Worm (Caenorhabditis elegans) whole organism, L1 larva: ENCODE results near the gene tbcb-1.

Source experiments
- aha-1 ChIP-seq: fragments of 150-350 bp; optimal IDR thresholded peaks from 2 replicates; lab custom pipeline; 2014; ENCODE audit warnings: missing biosample characterization, missing genetic modification characterization
- ama-1 ChIP-seq: fragments of 150-350 bp; optimal IDR thresholded peaks from 2 replicates; lab custom pipeline; 2014
- blmp-1 ChIP-seq: fragments of 150-350 bp; optimal IDR thresholded peaks from 2 replicates; lab custom pipeline; 2014; ENCODE audit warnings: missing biosample characterization, missing genetic modification characterization
- ceh-8 ChIP-seq: fragments of 200-800 bp; sonication (Bioruptor generic); optimal IDR thresholded peaks from 2 replicates; lab custom pipeline; 2018; ENCODE audit warnings: mild to moderate bottlenecking, missing genetic modification characterization, moderate library complexity, missing compliant biosample characterization
- ceh-82 ChIP-seq, 3 experiments: fragments of 150-350 bp in 1 of 3; sonication (generic microtip) in 2 of 3; optimal IDR thresholded peaks; 2 replicates each; lab custom pipeline; 2014 to 2017; ENCODE audit warnings: missing biosample characterization in 3 of 3, missing genetic modification characterization in 3 of 3
- efl-1 ChIP-seq, 4 experiments: fragments of 150-350 bp; optimal IDR thresholded peaks in 3 of 4; peaks in 1 of 4; 1 replicate in 1 of 4; 2 replicates in 3 of 4; lab custom pipeline; 2014; ENCODE audit warnings: missing biosample characterization in 2 of 4, missing genetic modification characterization in 2 of 4, missing genetic modification reagents in 2 of 4
- efl-3 ChIP-seq: fragments of 200-800 bp; sonication (Bioruptor generic); optimal IDR thresholded peaks from 2 replicates; lab custom pipeline; 2018; ENCODE audit warnings: mild to moderate bottlenecking, missing genetic modification characterization, missing compliant biosample characterization
- egl-27 ChIP-seq, 2 experiments: fragments of 150-350 bp in 1 of 2; sonication (generic microtip); optimal IDR thresholded peaks; 3 replicates each; lab custom pipeline; 2017 to 2018; ENCODE audit warnings: missing biosample characterization in 2 of 2, missing genetic modification characterization in 2 of 2, missing genetic modification reagents in 2 of 2
- elt-3 ChIP-seq, 6 experiments: fragments of 150-350 bp in 1 of 6; sonication (generic microtip); optimal IDR thresholded peaks; 2 replicates each; lab custom pipeline; 2017 to 2018; ENCODE audit warnings: missing biosample characterization in 6 of 6, missing genetic modification characterization in 6 of 6, inconsistent platforms in 1 of 6
- fos-1 ChIP-seq: fragments of 150-350 bp; optimal IDR thresholded peaks from 2 replicates; lab custom pipeline; 2014; ENCODE audit warnings: missing biosample characterization, missing genetic modification characterization
- hpl-2 ChIP-seq: fragments of 150-350 bp; optimal IDR thresholded peaks from 2 replicates; lab custom pipeline; 2014; ENCODE audit warnings: missing biosample characterization, missing genetic modification reagents, missing genetic modification characterization
- irx-1 ChIP-seq: sonication (generic microtip); optimal IDR thresholded peaks from 2 replicates; lab custom pipeline; 2016; ENCODE audit warnings: missing genetic modification characterization, missing compliant biosample characterization
- isw-1 ChIP-seq: fragments of 200-800 bp; sonication (Bioruptor generic); IDR thresholded peaks from 2 replicates; pipeline ENCODE4 v1.3.6; 2022; ENCODE audit warnings: missing genetic modification characterization, missing compliant biosample characterization
- jun-1 ChIP-seq: fragments of 150-350 bp; optimal IDR thresholded peaks from 2 replicates; lab custom pipeline; 2014; ENCODE audit warnings: missing biosample characterization, missing genetic modification reagents, missing genetic modification characterization
- lin-13 ChIP-seq: fragments of 150-350 bp; optimal IDR thresholded peaks from 2 replicates; lab custom pipeline; 2014; ENCODE audit warnings: missing biosample characterization, missing genetic modification reagents, missing genetic modification characterization
- lin-15B ChIP-seq: fragments of 150-350 bp; sonication (generic microtip); optimal IDR thresholded peaks from 3 replicates; lab custom pipeline; 2014; ENCODE audit warnings: missing biosample characterization, missing genetic modification characterization
- lin-35 ChIP-seq, 2 experiments: fragments of 150-350 bp; optimal IDR thresholded peaks; 2 replicates each; lab custom pipeline; 2014; ENCODE audit warnings: missing biosample characterization in 2 of 2, missing genetic modification characterization in 2 of 2, missing genetic modification reagents in 2 of 2
- lir-3 ChIP-seq: sonication (generic microtip); optimal IDR thresholded peaks from 2 replicates; lab custom pipeline; 2016; ENCODE audit warnings: mild to moderate bottlenecking, missing genetic modification characterization, moderate library complexity, missing compliant biosample characterization; ENCODE audit not compliant: poor library complexity
- mab-9 ChIP-seq: fragments of 200-800 bp; sonication (Bioruptor generic); IDR thresholded peaks from 2 replicates; pipeline ENCODE4 v1.3.6; 2022; ENCODE audit warnings: missing genetic modification reagents, missing genetic modification characterization, missing compliant biosample characterization
- mdl-1 ChIP-seq, 2 experiments: fragments of 150-350 bp; optimal IDR thresholded peaks; 2 replicates each; lab custom pipeline; 2014 to 2017; ENCODE audit warnings: missing biosample characterization in 2 of 2, missing genetic modification characterization in 2 of 2, inconsistent platforms in 1 of 2
- mep-1 ChIP-seq: fragments of 150-350 bp; optimal IDR thresholded peaks from 2 replicates; lab custom pipeline; 2014; ENCODE audit warnings: missing biosample characterization, missing genetic modification characterization
- nhr-12 ChIP-seq: sonication (generic microtip); optimal IDR thresholded peaks from 2 replicates; lab custom pipeline; 2017; ENCODE audit warnings: missing biosample characterization, missing genetic modification characterization
- nhr-19 ChIP-seq: fragments of 200-800 bp; sonication (Bioruptor generic); conservative IDR thresholded peaks from 2 replicates; pipeline ENCODE4 v1.3.6; 2022; ENCODE audit warnings: missing genetic modification characterization, missing compliant biosample characterization
- nhr-20 ChIP-seq: sonication (generic microtip); optimal IDR thresholded peaks from 2 replicates; lab custom pipeline; 2016; ENCODE audit warnings: mild to moderate bottlenecking, missing genetic modification characterization, missing compliant biosample characterization
- nhr-28 ChIP-seq: fragments of 150-350 bp; optimal IDR thresholded peaks from 2 replicates; lab custom pipeline; 2014; ENCODE audit warnings: missing biosample characterization, missing genetic modification characterization
- nhr-47 ChIP-seq: sonication (generic microtip); optimal IDR thresholded peaks from 2 replicates; lab custom pipeline; 2016; ENCODE audit warnings: mild to moderate bottlenecking, missing genetic modification characterization, moderate library complexity, missing compliant biosample characterization
- nhr-71 ChIP-seq: sonication (generic microtip); optimal IDR thresholded peaks from 2 replicates; lab custom pipeline; 2016; ENCODE audit warnings: mild to moderate bottlenecking, missing genetic modification characterization, moderate library complexity, missing compliant biosample characterization
- nhr-76 ChIP-seq: sonication (generic microtip); optimal IDR thresholded peaks from 2 replicates; lab custom pipeline; 2017; ENCODE audit warnings: missing biosample characterization, missing genetic modification characterization
- nhr-85 ChIP-seq: sonication (generic microtip); peaks from one replicate; lab custom pipeline; 2016; ENCODE audit warnings: missing genetic modification characterization, inconsistent platforms, missing compliant biosample characterization
- nhr-90 ChIP-seq: sonication (generic microtip); optimal IDR thresholded peaks from 2 replicates; lab custom pipeline; 2016; ENCODE audit warnings: mild to moderate bottlenecking, missing genetic modification characterization, missing compliant biosample characterization; ENCODE audit not compliant: poor library complexity
- pqm-1 ChIP-seq: sonication (generic microtip); optimal IDR thresholded peaks from 3 replicates; lab custom pipeline; 2017; ENCODE audit warnings: missing biosample characterization, missing genetic modification characterization
- skn-1 ChIP-seq: fragments of 150-350 bp; optimal IDR thresholded peaks from 2 replicates; lab custom pipeline; 2014; ENCODE audit warnings: missing biosample characterization, missing genetic modification characterization
- snu-23 ChIP-seq: sonication (generic microtip); optimal IDR thresholded peaks from 2 replicates; lab custom pipeline; 2016; ENCODE audit warnings: missing genetic modification characterization, missing compliant biosample characterization
- sup-37 ChIP-seq: fragments of 200-800 bp; sonication (Bioruptor generic); optimal IDR thresholded peaks from 2 replicates; lab custom pipeline; 2018; ENCODE audit warnings: mild to moderate bottlenecking, missing genetic modification characterization, missing compliant biosample characterization
- swsn-7 ChIP-seq: sonication (generic microtip); optimal IDR thresholded peaks from 2 replicates; lab custom pipeline; 2016; ENCODE audit warnings: missing genetic modification characterization, missing compliant biosample characterization
- tbx-2 ChIP-seq: sonication (generic microtip); optimal IDR thresholded peaks from 2 replicates; lab custom pipeline; 2016; ENCODE audit warnings: missing genetic modification characterization, missing compliant biosample characterization
- vab-15 ChIP-seq: sonication (generic microtip); optimal IDR thresholded peaks from 2 replicates; lab custom pipeline; 2017; ENCODE audit warnings: missing genotype, mild to moderate bottlenecking, missing genetic modification characterization, missing compliant biosample characterization
- zag-1 ChIP-seq: fragments of 150-350 bp; optimal IDR thresholded peaks from 2 replicates; lab custom pipeline; 2014; ENCODE audit warnings: missing biosample characterization, missing genetic modification characterization

tbcb-1 gene

DNA sequence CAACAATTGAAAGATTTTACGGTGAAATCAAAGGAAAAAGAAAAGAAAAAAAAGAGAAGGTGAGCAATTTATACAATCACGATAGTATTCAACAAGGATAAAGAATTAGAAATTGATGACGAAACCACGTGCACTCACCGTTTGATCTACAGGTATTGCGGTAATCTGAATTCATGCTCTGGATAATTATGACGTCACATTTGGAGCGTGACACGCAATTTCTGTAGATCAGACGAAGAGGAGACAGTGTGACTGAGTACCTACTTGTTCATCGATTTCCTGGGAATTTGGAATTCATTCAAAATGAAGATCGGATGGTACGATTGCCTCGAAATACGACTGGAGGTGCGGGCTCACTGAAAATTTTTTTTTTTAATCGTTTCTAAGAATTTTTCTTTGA lies 6.4 kb downstream of the tbcb-1 start:
- TF ChIP-seq nhr-12 (tag; lab: Kevin White, UChicago) (no peak), sup-37 (no peak), pqm-1 (no peak), snu-23 (GFP tag; lab: Kevin White, UChicago) (no peak), aha-1 (tag; lab: Kevin White, UChicago) (no peak), nhr-76 (tag; lab: Kevin White, UChicago) (no peak), ama-1 (lab: Kevin White, UChicago) (no peak), nhr-28 (tag; lab: Kevin White, UChicago) (no peak), swsn-7 (tag; lab: Kevin White, UChicago) (no peak), lin-13 (GFP tag; lab: Kevin White, UChicago) (no peak), nhr-85 (tag; lab: Kevin White, UChicago) (no peak), zag-1 (no peak), isw-1 (no peak), jun-1 (tag; lab: Kevin White, UChicago) (no peak), efl-3 (GFP tag; lab: Kevin White, UChicago) (no peak), mdl-1 (tag; optimal IDR thresholded peaks at IDR 0.05; lab: Kevin White, UChicago) (no peak), ceh-8 (no peak), lir-3 (tag; lab: Kevin White, UChicago) (no peak)

DNA sequence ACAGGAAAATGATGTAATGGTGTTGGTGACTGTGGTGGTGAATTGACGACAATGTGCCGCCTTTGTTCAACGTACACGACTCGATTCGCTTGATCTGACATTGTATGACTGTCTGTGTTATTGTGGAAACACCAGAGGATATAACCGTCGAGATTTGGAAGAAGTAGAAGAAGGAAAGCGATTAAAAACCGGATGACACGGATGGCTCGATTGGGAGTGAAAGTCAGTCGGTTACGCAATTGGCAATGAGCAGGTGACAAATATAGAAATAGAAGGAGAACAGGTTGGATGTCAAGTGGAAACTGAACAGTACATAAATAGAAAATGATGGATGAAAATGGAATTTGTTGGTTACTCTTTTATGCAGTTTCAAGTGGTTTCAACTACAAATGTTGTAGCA lies 9.0 kb downstream of the tbcb-1 start, which contains the start of gene rdy-2:
TSS of gene rdy-2 (minus strand) at position 101 of the 400 bp plus-strand sequence.
- TF ChIP-seq egl-27 (tag; optimal IDR thresholded peaks at IDR 0.05; lab: Kevin White, UChicago) (no peak), hpl-2 (GFP tag; lab: Kevin White, UChicago) (no peak), irx-1 (tag; lab: Kevin White, UChicago) (no peak), efl-1 (optimal IDR thresholded peaks at IDR 0.05; lab: Kevin White, UChicago) (no peak), efl-1 (GFP tag; optimal IDR thresholded peaks at IDR 0.05 in 1 of 2; lab: Kevin White, UChicago) (peak in 1 of 2 experiments; percentile 53), lin-15B (no peak), nhr-47 (tag; lab: Kevin White, UChicago) (no peak), mep-1 (tag; lab: Kevin White, UChicago) (no peak), skn-1 (tag; lab: Kevin White, UChicago) (no peak), blmp-1 (tag; lab: Kevin White, UChicago) (peak; percentile 10), fos-1 (no peak)
- TF ChIP-seq, all 84 proteins: peak for 2

DNA sequence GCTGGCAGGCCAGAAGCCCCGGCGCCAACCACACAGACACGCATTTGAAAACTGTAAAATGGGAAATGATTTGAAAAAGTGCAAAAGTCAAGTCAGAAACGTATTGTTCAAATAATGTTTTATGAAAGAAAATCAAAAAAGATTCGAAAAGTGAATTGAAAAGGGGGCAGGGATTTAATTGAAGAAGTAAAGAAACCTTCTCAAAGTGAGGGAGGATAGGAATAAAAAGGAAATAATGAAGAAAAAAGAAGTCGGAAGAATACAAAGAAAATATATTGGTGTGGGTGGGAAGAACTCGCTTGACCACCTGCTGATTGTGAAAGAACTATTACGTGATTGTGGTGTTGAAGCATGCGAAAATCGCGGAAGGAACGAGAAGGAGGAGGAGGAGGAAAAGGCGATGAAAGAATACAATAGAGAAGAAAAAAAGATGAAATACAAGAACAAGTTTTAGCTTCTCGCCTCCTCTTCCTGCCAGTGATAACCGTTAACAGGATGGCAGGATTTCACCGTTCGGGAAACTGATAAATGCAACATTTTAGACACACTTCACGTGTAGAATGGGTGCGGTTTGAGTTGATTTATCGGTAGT lies 14.8 kb downstream of the tbcb-1 start, which contains the start of gene fmo-4:
TSS of gene fmo-4 (minus strand) at position 51 of the 592 bp plus-strand sequence.
- TF ChIP-seq aha-1 (tag; lab: Kevin White, UChicago) (no peak), blmp-1 (tag; lab: Kevin White, UChicago) (peak; percentile 23)
- TF ChIP-seq, all 84 proteins: peak for 1

DNA sequence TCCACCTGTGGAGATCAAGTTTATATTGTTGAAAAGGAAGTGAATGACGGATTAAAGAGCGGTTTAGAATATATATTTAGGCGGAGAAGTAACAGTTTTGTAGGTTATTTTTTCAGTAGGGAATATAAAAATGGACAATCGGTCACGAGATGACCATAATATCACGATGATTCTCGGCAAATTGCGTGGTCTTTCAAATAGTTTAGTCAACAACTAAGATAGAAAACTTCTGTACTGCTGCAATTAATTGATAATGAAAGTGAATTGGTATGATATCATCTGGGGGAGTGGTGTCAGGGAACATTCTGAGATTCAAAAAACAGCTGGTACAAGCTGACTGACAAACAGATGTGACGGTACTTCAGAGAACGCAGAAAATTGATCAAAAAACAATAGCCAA lies 16.6 kb downstream of the tbcb-1 start:
- TF ChIP-seq nhr-71 (tag; lab: Kevin White, UChicago) (peak; percentile 44), swsn-7 (tag; lab: Kevin White, UChicago) (no peak), lin-35 (GFP tag; optimal IDR thresholded peaks at IDR 0.05; lab: Kevin White, UChicago) (peak in 1 of 2 experiments; percentile 42), vab-15 (tag; lab: Kevin White, UChicago) (peak; percentile 45), elt-3 (tag; optimal IDR thresholded peaks at IDR 0.05; lab: Kevin White, UChicago) (peak in 2 of 6 experiments; percentile 35 to 82), pqm-1 (no peak), blmp-1 (tag; lab: Kevin White, UChicago) (peak; percentile 81), hpl-2 (GFP tag; lab: Kevin White, UChicago) (no peak), ceh-82 (tag; optimal IDR thresholded peaks at IDR 0.05; lab: Kevin White, UChicago) (no peak), nhr-85 (tag; lab: Kevin White, UChicago) (peak; percentile 92), tbx-2 (peak; percentile 33), mab-9 (GFP tag; lab: Robert Waterston, UW) (no peak), nhr-19 (GFP tag; lab: Robert Waterston, UW) (peak; percentile 20; the same call in 1 of the 2 replicates), snu-23 (GFP tag; lab: Kevin White, UChicago) (peak; percentile 46), nhr-20 (tag; lab: Kevin White, UChicago) (peak; percentile 62), nhr-90 (tag; lab: Kevin White, UChicago) (peak; percentile 15)
